Worm (Caenorhabditis elegans) whole organism, late embryonic: ENCODE measurements around the gene ugt-10.

Experiments used
- C08G9.2 ChIP-seq: sonication (generic microtip); optimal IDR thresholded peaks from 2 replicates; lab custom pipeline; 2016; ENCODE audit warnings: mild to moderate bottlenecking, missing genetic modification characterization, moderate library complexity, missing compliant biosample characterization
- K02D7.2 ChIP-seq: sonication (generic microtip); optimal IDR thresholded peaks from 2 replicates; lab custom pipeline; 2017; ENCODE audit warnings: mild to moderate bottlenecking, missing genetic modification characterization, missing compliant biosample characterization
- K09A11.1 ChIP-seq: sonication (generic microtip); optimal IDR thresholded peaks from 2 replicates; lab custom pipeline; 2017; ENCODE audit warnings: antibody characterized with exemption, mild to moderate bottlenecking, missing genetic modification characterization, missing compliant biosample characterization; ENCODE audit not compliant: insufficient read depth
- ahr-1 ChIP-seq: sonication (generic microtip); optimal IDR thresholded peaks from 2 replicates; lab custom pipeline; 2016; ENCODE audit warnings: missing genetic modification characterization, missing compliant biosample characterization
- ceh-18 ChIP-seq: sonication (generic microtip); optimal IDR thresholded peaks from 2 replicates; lab custom pipeline; 2016; ENCODE audit warnings: missing genetic modification characterization, missing compliant biosample characterization
- ceh-19 ChIP-seq: fragments of 200-800 bp; sonication (Bioruptor generic); optimal IDR thresholded peaks from 2 replicates; lab custom pipeline; 2018; ENCODE audit warnings: mild to moderate bottlenecking, missing genetic modification characterization, missing compliant biosample characterization
- ceh-22 ChIP-seq: sonication (generic microtip); optimal IDR thresholded peaks from 2 replicates; lab custom pipeline; 2017; ENCODE audit warnings: missing biosample characterization, missing genetic modification characterization
- ceh-24 ChIP-seq: sonication (generic microtip); optimal IDR thresholded peaks from 2 replicates; lab custom pipeline; 2016; ENCODE audit warnings: mild to moderate bottlenecking, missing genetic modification characterization, missing compliant biosample characterization
- ceh-31 ChIP-seq: sonication (generic microtip); optimal IDR thresholded peaks from 2 replicates; lab custom pipeline; 2016; ENCODE audit warnings: missing genetic modification characterization, missing compliant biosample characterization
- ceh-45 ChIP-seq: fragments of 200-800 bp; sonication (Bioruptor generic); IDR thresholded peaks from 2 replicates; pipeline ENCODE4 v1.3.6; 2022; ENCODE audit warnings: missing genetic modification reagents, missing genetic modification characterization, missing compliant biosample characterization
- ceh-6 ChIP-seq: fragments of 200-800 bp; sonication (Bioruptor generic); optimal IDR thresholded peaks from 2 replicates; lab custom pipeline; 2018; ENCODE audit warnings: mild to moderate bottlenecking, missing genetic modification characterization, missing compliant biosample characterization
- che-1 ChIP-seq: sonication (generic microtip); optimal IDR thresholded peaks from 2 replicates; lab custom pipeline; 2016; ENCODE audit warnings: mild to moderate bottlenecking, missing genetic modification characterization, missing compliant biosample characterization
- dve-1 ChIP-seq: sonication (generic microtip); optimal IDR thresholded peaks from 2 replicates; lab custom pipeline; 2017; ENCODE audit warnings: antibody characterized with exemption, mild to moderate bottlenecking, missing genetic modification characterization, missing compliant biosample characterization
- fax-1 ChIP-seq: sonication (generic microtip); optimal IDR thresholded peaks from 2 replicates; lab custom pipeline; 2016; ENCODE audit warnings: missing genotype, missing genetic modification characterization, missing compliant biosample characterization
- fkh-6 ChIP-seq: sonication (generic microtip); optimal IDR thresholded peaks from 2 replicates; lab custom pipeline; 2016; ENCODE audit warnings: missing genetic modification characterization, missing compliant biosample characterization
- hlh-6 ChIP-seq: sonication (generic microtip); optimal IDR thresholded peaks from 2 replicates; lab custom pipeline; 2016; ENCODE audit warnings: missing genotype, missing genetic modification characterization, missing compliant biosample characterization
- madf-2 ChIP-seq: sonication (generic microtip); optimal IDR thresholded peaks from 2 replicates; lab custom pipeline; 2017; ENCODE audit warnings: missing genetic modification characterization, missing compliant biosample characterization
- mec-3 ChIP-seq: sonication (generic microtip); optimal IDR thresholded peaks from 2 replicates; lab custom pipeline; 2016; ENCODE audit warnings: borderline replicate concordance, missing genetic modification characterization, missing compliant biosample characterization
- nfya-1 ChIP-seq: sonication (generic microtip); optimal IDR thresholded peaks from 2 replicates; lab custom pipeline; 2017; ENCODE audit warnings: missing genetic modification characterization, mild to moderate bottlenecking, missing compliant biosample characterization, antibody characterized with exemption, moderate library complexity
- nhr-11 ChIP-seq: fragments of 150-350 bp; optimal IDR thresholded peaks from 2 replicates; lab custom pipeline; 2014; ENCODE audit warnings: missing biosample characterization, missing genetic modification characterization
- nhr-232 ChIP-seq: sonication (generic microtip); optimal IDR thresholded peaks from 2 replicates; lab custom pipeline; 2016; ENCODE audit warnings: missing genetic modification characterization, missing compliant biosample characterization
- pat-9 ChIP-seq: fragments of 200-800 bp; sonication (Bioruptor generic); optimal IDR thresholded peaks from 2 replicates; lab custom pipeline; 2018; ENCODE audit warnings: mild to moderate bottlenecking, missing genetic modification characterization, moderate library complexity, missing compliant biosample characterization
- pax-1 ChIP-seq: fragments of 150-350 bp; optimal IDR thresholded peaks from 2 replicates; lab custom pipeline; 2014; ENCODE audit warnings: missing biosample characterization, missing genetic modification characterization
- pha-2 ChIP-seq: sonication (generic microtip); optimal IDR thresholded peaks from 2 replicates; lab custom pipeline; 2017; ENCODE audit warnings: mild to moderate bottlenecking, missing genetic modification characterization, missing compliant biosample characterization
- pqm-1 ChIP-seq: sonication (generic microtip); optimal IDR thresholded peaks from 2 replicates; lab custom pipeline; 2016; ENCODE audit warnings: missing genetic modification characterization, missing compliant biosample characterization
- pros-1 ChIP-seq: fragments of 150-350 bp; optimal IDR thresholded peaks from 2 replicates; lab custom pipeline; 2014; ENCODE audit warnings: missing biosample characterization, missing genetic modification reagents, missing genetic modification characterization
- rnt-1 ChIP-seq: sonication (generic microtip); optimal IDR thresholded peaks from 2 replicates; lab custom pipeline; 2016; ENCODE audit warnings: missing genetic modification characterization, missing compliant biosample characterization
- sdc-2 ChIP-seq: sonication (generic microtip); optimal IDR thresholded peaks from 2 replicates; lab custom pipeline; 2016; ENCODE audit warnings: missing genotype, missing genetic modification characterization, missing compliant biosample characterization
- sox-2 ChIP-seq: fragments of 200-800 bp; sonication (Bioruptor generic); IDR thresholded peaks from 2 replicates; pipeline ENCODE4 v1.3.6; 2022; ENCODE audit warnings: missing genetic modification reagents, missing genetic modification characterization, missing compliant biosample characterization
- sox-4 ChIP-seq: sonication (generic microtip); optimal IDR thresholded peaks from 2 replicates; lab custom pipeline; 2017; ENCODE audit warnings: mild to moderate bottlenecking, missing genetic modification characterization, inconsistent platforms, missing compliant biosample characterization
- tbx-2 ChIP-seq: sonication (generic microtip); optimal IDR thresholded peaks from 2 replicates; lab custom pipeline; 2016; ENCODE audit warnings: missing genetic modification characterization, missing compliant biosample characterization
- tbx-7 ChIP-seq: sonication (generic microtip); optimal IDR thresholded peaks from 2 replicates; lab custom pipeline; 2016; ENCODE audit warnings: missing genotype, missing genetic modification characterization, missing compliant biosample characterization
- unc-42 ChIP-seq: sonication (generic microtip); optimal IDR thresholded peaks from 2 replicates; lab custom pipeline; 2016; ENCODE audit warnings: missing genotype, missing genetic modification characterization, missing compliant biosample characterization
- unc-55 ChIP-seq: sonication (generic microtip); optimal IDR thresholded peaks from 2 replicates; lab custom pipeline; 2017; ENCODE audit warnings: missing biosample characterization, missing genetic modification reagents, missing genetic modification characterization
- unc-86 ChIP-seq: sonication (generic microtip); optimal IDR thresholded peaks from 2 replicates; lab custom pipeline; 2016; ENCODE audit warnings: missing genetic modification characterization, missing compliant biosample characterization
- ztf-16 ChIP-seq: sonication (generic microtip); optimal IDR thresholded peaks from 2 replicates; lab custom pipeline; 2017; ENCODE audit warnings: missing genetic modification characterization, missing compliant biosample characterization

ugt-10 gene

ce11 chrV:4935096-4935495 is 35.2 kb upstream of the ugt-10 start:
- TF ChIP-seq hlh-6 (tag; lab: Kevin White, UChicago) (no peak), ceh-31 (tag; lab: Kevin White, UChicago) (no peak), ceh-45 (no peak), ahr-1 (tag; lab: Kevin White, UChicago) (no peak), sdc-2 (no peak), ceh-19 (GFP tag; lab: Kevin White, UChicago) (no peak), ceh-6 (GFP tag; lab: Kevin White, UChicago) (no peak), unc-55 (GFP tag; lab: Kevin White, UChicago) (no peak), ztf-16 (tag; lab: Kevin White, UChicago) (no peak), tbx-7 (tag; lab: Kevin White, UChicago) (no peak), nfya-1 (no peak)

ce11 chrV:4934406-4934805 is 34.5 kb upstream of the ugt-10 start, which contains the start of gene catp-2:
Gene catp-2, plus strand, starts transcription at chrV:4934706.
- TF ChIP-seq unc-55 (GFP tag; lab: Kevin White, UChicago) (no peak), sox-4 (tag; lab: Kevin White, UChicago) (no peak), ceh-24 (tag; lab: Kevin White, UChicago) (no peak), unc-42 (no peak), pqm-1 (no peak), madf-2 (tag; lab: Kevin White, UChicago) (no peak), dve-1 (tag; lab: Kevin White, UChicago) (no peak), ceh-22 (tag; lab: Kevin White, UChicago) (no peak), nhr-232 (tag; lab: Kevin White, UChicago) (no peak), nfya-1 (no peak), sox-2 (GFP tag; lab: Robert Waterston, UW) (no peak), K09A11.1 (tag; lab: Kevin White, UChicago) (no peak)

- TF ChIP-seq nhr-11 (tag; lab: Kevin White, UChicago) (no peak), tbx-7 (tag; lab: Kevin White, UChicago) (no peak), pros-1 (no peak), unc-55 (GFP tag; lab: Kevin White, UChicago) (no peak), che-1 (tag; lab: Kevin White, UChicago) (no peak), tbx-2 (no peak), pax-1 (tag; lab: Kevin White, UChicago) (no peak), fax-1 (tag; lab: Kevin White, UChicago) (no peak), pat-9 (tag; lab: Kevin White, UChicago) (no peak), pha-2 (tag; lab: Kevin White, UChicago) (no peak), fkh-6 (tag; lab: Kevin White, UChicago) (no peak), K02D7.2 (tag; lab: Kevin White, UChicago) (no peak)
Observed at ce11 chrV:4933268-4933667, 33.3 kb upstream of the ugt-10 start.

- TF ChIP-seq rnt-1 (tag; lab: Kevin White, UChicago): no peak
Observed at ce11 chrV:4932814-4933213, 32.9 kb upstream of the ugt-10 start, which contains the start of gene C02E7.10. Gene C02E7.10, minus strand, starts transcription at chrV:4933045.

- TF ChIP-seq ztf-16 (tag; lab: Kevin White, UChicago) (no peak), ceh-18 (no peak), mec-3 (tag; lab: Kevin White, UChicago) (no peak), ceh-24 (tag; lab: Kevin White, UChicago) (no peak), C08G9.2 (tag; lab: Kevin White, UChicago) (no peak), fax-1 (tag; lab: Kevin White, UChicago) (no peak), unc-86 (tag; lab: Kevin White, UChicago) (no peak), pha-2 (tag; lab: Kevin White, UChicago) (no peak), che-1 (tag; lab: Kevin White, UChicago) (no peak)
Observed at ce11 chrV:4929842-4930241, 29.9 kb upstream of the ugt-10 start, which contains the start of gene str-205. Gene str-205, minus strand, starts transcription at chrV:4929942.
